Comparison of ENCODE assay signal across 1 fruit fly cellular context in the genomic region with DNA sequence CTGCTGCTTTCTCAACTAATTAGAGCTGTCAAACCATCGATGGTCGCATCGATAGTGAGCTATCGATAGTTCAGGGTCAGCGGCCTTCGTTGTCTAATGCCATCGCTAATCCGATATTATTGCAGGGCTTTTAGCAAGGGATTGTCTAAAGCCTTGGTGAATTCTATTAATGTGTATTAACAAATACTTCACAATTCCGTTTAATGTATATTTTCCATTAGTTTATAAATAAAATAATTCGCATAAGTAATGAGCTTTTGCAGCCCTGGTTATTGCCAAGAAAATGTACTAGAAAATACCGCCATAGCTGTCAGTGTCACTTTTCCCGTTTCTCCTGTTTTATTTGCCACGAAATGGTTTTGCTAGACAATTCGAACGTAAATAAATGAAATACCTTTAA.
TF ChIP-seq lines count a peak whose summit lies in the region.

EloB (minus strand) TSS at position 35 of the 400 bp plus-strand sequence.
Srp14 (plus strand) TSS at position 300 of the 400 bp plus-strand sequence.

TF ChIP-seq in whole organism, embryonic, 481 proteins besides CTCF, POLR2A, EP300 and RAD21 (continued from another document and continues in another):
- TF ChIP-seq pita (GFP tag; optimal IDR thresholded peaks at IDR 0.05; lab: Kevin White, UChicago) (no peak), CG9817 (tag; optimal IDR thresholded peaks at IDR 0.05; lab: Kevin White, UChicago) (peak; percentile 86), CG2120 (GFP tag; optimal IDR thresholded peaks at IDR 0.05; lab: Kevin White, UChicago) (peak; percentile 92), shn (GFP tag; optimal IDR thresholded peaks at IDR 0.05; lab: Kevin White, UChicago) (peak; percentile 70), CG5180 (GFP tag; optimal IDR thresholded peaks at IDR 0.05; lab: Kevin White, UChicago) (no peak), Bgb (GFP tag; IDR thresholded peaks at IDR 0.05; lab: Robert Waterston, UW; ENCODE audit: partially characterized antibody) (peak; percentile 97), gsb-n (tag; optimal IDR thresholded peaks at IDR 0.05; lab: Kevin White, UChicago) (no peak), CG15696 (tag; optimal IDR thresholded peaks at IDR 0.05; lab: Kevin White, UChicago) (peak; percentile 87), Dll (GFP tag; IDR thresholded peaks at IDR 0.05; lab: Robert Waterston, UW; ENCODE audit: partially characterized antibody) (peak; percentile 99), CG10147 (GFP tag; optimal IDR thresholded peaks at IDR 0.05; lab: Kevin White, UChicago) (peak; percentile 84), Ptx1 (GFP tag; IDR thresholded peaks at IDR 0.05; lab: Robert Waterston, UW) (peak; percentile 80), CG30020 (tag; optimal IDR thresholded peaks at IDR 0.05; lab: Kevin White, UChicago) (peak; percentile 75), Antp (GFP tag; optimal IDR thresholded peaks at IDR 0.05; lab: Kevin White, UChicago) (peak; percentile 83), jing (GFP tag; optimal IDR thresholded peaks at IDR 0.05; lab: Kevin White, UChicago) (no peak), inv (GFP tag; IDR thresholded peaks at IDR 0.05; lab: Robert Waterston, UW; ENCODE audit: partially characterized antibody) (peak; percentile 97), Six4 (GFP tag; optimal IDR thresholded peaks at IDR 0.05; lab: Kevin White, UChicago) (peak; percentile 61), disco-r (GFP tag; optimal IDR thresholded peaks at IDR 0.05; lab: Kevin White, UChicago) (peak; percentile 17), CG5245 (GFP tag; optimal IDR thresholded peaks at IDR 0.05; lab: Kevin White, UChicago) (peak; percentile 65), danr (GFP tag; IDR thresholded peaks at IDR 0.05; lab: Robert Waterston, UW) (peak; percentile 55), CG30403 (GFP tag; optimal IDR thresholded peaks at IDR 0.05; lab: Kevin White, UChicago) (peak; percentile 90), gce (GFP tag; IDR thresholded peaks at IDR 0.05; lab: Robert Waterston, UW) (no peak), ERR (GFP tag; optimal IDR thresholded peaks at IDR 0.05; lab: Kevin White, UChicago) (peak; percentile 68), CG12391 (tag; optimal IDR thresholded peaks at IDR 0.05; lab: Kevin White, UChicago) (peak; percentile 92), CG10267 (tag; optimal IDR thresholded peaks at IDR 0.05; lab: Kevin White, UChicago) (peak; percentile 83), MBD-R2 (GFP tag; IDR thresholded peaks at IDR 0.05; lab: Robert Waterston, UW) (peak; percentile 90), B-H2 (GFP tag; optimal IDR thresholded peaks at IDR 0.05; lab: Kevin White, UChicago) (peak; percentile 90), Poxn (GFP tag; IDR thresholded peaks at IDR 0.05; lab: Robert Waterston, UW) (no peak), bigmax (GFP tag; optimal IDR thresholded peaks at IDR 0.05; lab: Kevin White, UChicago) (peak; percentile 2), CG3995 (GFP tag; optimal IDR thresholded peaks at IDR 0.05; lab: Kevin White, UChicago) (peak; percentile 32), Dip3 (GFP tag; optimal IDR thresholded peaks at IDR 0.05; lab: Kevin White, UChicago) (peak; percentile 78), NK7.1 (GFP tag; optimal IDR thresholded peaks at IDR 0.05; lab: Kevin White, UChicago) (peak; percentile 24), br (optimal IDR thresholded peaks at IDR 0.05; lab: Kevin White, UChicago) (no peak), HHEX (GFP tag; optimal IDR thresholded peaks at IDR 0.05; lab: Kevin White, UChicago) (peak; percentile 42), Rfx (GFP tag; IDR thresholded peaks at IDR 0.05; lab: Robert Waterston, UW) (peak; percentile 92), klu (GFP tag; IDR thresholded peaks at IDR 0.05; lab: Robert Waterston, UW) (peak; percentile 58; the same call in 1 of the 2 replicates), Scr (GFP tag; IDR thresholded peaks at IDR 0.05; lab: Robert Waterston, UW; ENCODE audit: partially characterized antibody) (peak; percentile 98), E2f2 (GFP tag; IDR thresholded peaks at IDR 0.05; lab: Robert Waterston, UW) (peak; percentile 70), CG12769 (tag; optimal IDR thresholded peaks at IDR 0.05; lab: Kevin White, UChicago) (peak; percentile 87), zen2 (GFP tag; IDR thresholded peaks at IDR 0.05; lab: Robert Waterston, UW; ENCODE audit: partially characterized antibody) (peak; percentile 96), CG34422 (GFP tag; IDR thresholded peaks at IDR 0.05; lab: Robert Waterston, UW) (peak; percentile 86), Atf-2 (GFP tag; optimal IDR thresholded peaks at IDR 0.05; lab: Kevin White, UChicago) (peak; percentile 47), CG10565 (GFP tag; optimal IDR thresholded peaks at IDR 0.05; lab: Kevin White, UChicago) (no peak), CG13775 (GFP tag; optimal IDR thresholded peaks at IDR 0.05; lab: Kevin White, UChicago) (peak; percentile 87), amos (GFP tag; IDR thresholded peaks at IDR 0.05; lab: Robert Waterston, UW; ENCODE audit: partially characterized antibody) (peak; percentile 97), CG4282 (GFP tag; optimal IDR thresholded peaks at IDR 0.05; lab: Kevin White, UChicago) (peak; percentile 39), Ssrp (tag; optimal IDR thresholded peaks at IDR 0.05; lab: Kevin White, UChicago) (peak; percentile 73), NfI (GFP tag; optimal IDR thresholded peaks at IDR 0.05; lab: Kevin White, UChicago) (peak; percentile 77), nmo (GFP tag; optimal IDR thresholded peaks at IDR 0.05; lab: Kevin White, UChicago) (peak; percentile 89), Ets97D (GFP tag; optimal IDR thresholded peaks at IDR 0.05; lab: Kevin White, UChicago) (peak; percentile 91), ems (GFP tag; optimal IDR thresholded peaks at IDR 0.05; lab: Kevin White, UChicago) (peak; percentile 82), Usf (GFP tag; optimal IDR thresholded peaks at IDR 0.05; lab: Kevin White, UChicago) (peak; percentile 19), CG3726 (GFP tag; IDR thresholded peaks at IDR 0.05; lab: Robert Waterston, UW) (0 out of 3 replicates have a peak, but pooled peaks have one; percentile 13), grau (tag; optimal IDR thresholded peaks at IDR 0.05; lab: Kevin White, UChicago) (peak; percentile 84), CG8765 (GFP tag; IDR thresholded peaks at IDR 0.05; lab: Robert Waterston, UW) (peak; percentile 69), cad (GFP tag; optimal IDR thresholded peaks at IDR 0.05; lab: Kevin White, UChicago) (no peak), Med (GFP tag; lab: Kevin White, UChicago) (peak; percentile 98), lilli (GFP tag; optimal IDR thresholded peaks at IDR 0.05; lab: Kevin White, UChicago) (peak; percentile 94), bowl (GFP tag; IDR thresholded peaks at IDR 0.05; lab: Robert Waterston, UW) (peak; percentile 18; the same call in 1 of the 2 replicates), en (GFP tag; optimal IDR thresholded peaks at IDR 0.05; lab: Kevin White, UChicago) (peak; percentile 31), CG9797 (GFP tag; optimal IDR thresholded peaks at IDR 0.05; lab: Kevin White, UChicago) (peak; percentile 80), CG33557 (GFP tag; optimal IDR thresholded peaks at IDR 0.05; lab: Kevin White, UChicago) (peak; percentile 68), CG6791 (GFP tag; IDR thresholded peaks at IDR 0.05; lab: Robert Waterston, UW; ENCODE audit: partially characterized antibody) (peak; percentile 96), jumu (GFP tag; optimal IDR thresholded peaks at IDR 0.05; lab: Kevin White, UChicago) (peak; percentile 66), CG15011 (GFP tag; optimal IDR thresholded peaks at IDR 0.05; lab: Kevin White, UChicago) (no peak), CG5953 (GFP tag; IDR thresholded peaks at IDR 0.05; lab: Robert Waterston, UW) (0 out of 2 replicates have a peak, but pooled peaks have one; percentile 20), seq (GFP tag; IDR thresholded peaks at IDR 0.05; lab: Robert Waterston, UW) (peak; percentile 74), CG34376 (GFP tag; optimal IDR thresholded peaks at IDR 0.05; lab: Kevin White, UChicago) (peak; percentile 75), CG2116 (GFP tag; optimal IDR thresholded peaks at IDR 0.05; lab: Kevin White, UChicago) (peak; percentile 85), HLH3B (GFP tag; IDR thresholded peaks at IDR 0.05; lab: Robert Waterston, UW) (peak; percentile 63), CG10979 (tag; optimal IDR thresholded peaks at IDR 0.05; lab: Kevin White, UChicago) (peak; percentile 67), crc (GFP tag; optimal IDR thresholded peaks at IDR 0.05; lab: Kevin White, UChicago) (no peak), yki (optimal IDR thresholded peaks at IDR 0.05; lab: Kevin White, UChicago) (no peak), caup (GFP tag; optimal IDR thresholded peaks at IDR 0.05; lab: Kevin White, UChicago; ENCODE audit: severe bottlenecking) (peak; percentile 75), onecut (GFP tag; IDR thresholded peaks at IDR 0.05; lab: Robert Waterston, UW) (peak; percentile 59), Bdp1 (GFP tag; optimal IDR thresholded peaks at IDR 0.05; lab: Kevin White, UChicago) (peak; percentile 74), CG14667 (GFP tag; IDR thresholded peaks at IDR 0.05; lab: Robert Waterston, UW) (peak; percentile 56), CG32767 (GFP tag; IDR thresholded peaks at IDR 0.05; lab: Robert Waterston, UW) (peak; percentile 70; the same call in 1 of the 2 replicates), fd3F (GFP tag; optimal IDR thresholded peaks at IDR 0.05; lab: Kevin White, UChicago) (peak; percentile 65), D19B (GFP tag; optimal IDR thresholded peaks at IDR 0.05; lab: Kevin White, UChicago) (no peak), fru (optimal IDR thresholded peaks at IDR 0.05; lab: Kevin White, UChicago) (no peak), NFAT (GFP tag; IDR thresholded peaks at IDR 0.05; lab: Robert Waterston, UW) (peak; percentile 86), CG9876 (GFP tag; optimal IDR thresholded peaks at IDR 0.05; lab: Kevin White, UChicago) (peak; percentile 49), ato (GFP tag; IDR thresholded peaks at IDR 0.05; lab: Robert Waterston, UW; ENCODE audit: partially characterized antibody) (peak; percentile 87), CG3281 (GFP tag; optimal IDR thresholded peaks at IDR 0.05; lab: Kevin White, UChicago) (peak; percentile 81), otp (GFP tag; IDR thresholded peaks at IDR 0.05; lab: Robert Waterston, UW) (peak; percentile 66; the same call in 2 of the 3 replicates), Awh (GFP tag; IDR thresholded peaks at IDR 0.05; lab: Robert Waterston, UW) (peak; percentile 43; the same call in 1 of the 2 replicates), Elba2 (GFP tag; optimal IDR thresholded peaks at IDR 0.05; lab: Kevin White, UChicago) (peak; percentile 71), Xbp1 (GFP tag; optimal IDR thresholded peaks at IDR 0.05; lab: Kevin White, UChicago) (peak; percentile 88), row (GFP tag; IDR thresholded peaks at IDR 0.05; lab: Robert Waterston, UW) (peak; percentile 91), Ravus (GFP tag; IDR thresholded peaks at IDR 0.05; lab: Robert Waterston, UW) (no peak), pfk (GFP tag; optimal IDR thresholded peaks at IDR 0.05; lab: Kevin White, UChicago) (no peak), CG8478 (optimal IDR thresholded peaks at IDR 0.05; lab: Kevin White, UChicago) (no peak), Lpt (GFP tag; optimal IDR thresholded peaks at IDR 0.05; lab: Kevin White, UChicago) (no peak), Chrac-16 (GFP tag; optimal IDR thresholded peaks at IDR 0.05; lab: Kevin White, UChicago) (peak; percentile 84), Fer2 (tag; optimal IDR thresholded peaks at IDR 0.05; lab: Kevin White, UChicago) (peak; percentile 84), kay (GFP tag; optimal IDR thresholded peaks at IDR 0.05; lab: Kevin White, UChicago) (peak; percentile 63), CG6175 (GFP tag; IDR thresholded peaks at IDR 0.05; lab: Robert Waterston, UW) (0 out of 3 replicates have a peak, but pooled peaks have one; percentile 28), ssp (GFP tag; IDR thresholded peaks at IDR 0.05; lab: Robert Waterston, UW) (peak; percentile 54), CG12104 (GFP tag; optimal IDR thresholded peaks at IDR 0.05; lab: Kevin White, UChicago) (peak; percentile 56), croc (GFP tag; conservative IDR thresholded peaks at IDR 0.05; lab: Robert Waterston, UW) (0 out of 3 replicates have a peak, but pooled peaks have one; percentile 30), dysf (GFP tag; IDR thresholded peaks at IDR 0.05; lab: Robert Waterston, UW) (peak; percentile 72; the same call in 2 of the 3 replicates), sens-2 (GFP tag; IDR thresholded peaks at IDR 0.05; lab: Robert Waterston, UW) (no peak), CG17359 (tag; optimal IDR thresholded peaks at IDR 0.05; lab: Kevin White, UChicago) (peak; percentile 74), CG13894 (tag; optimal IDR thresholded peaks at IDR 0.05; lab: Kevin White, UChicago) (no peak), CG12942 (GFP tag; optimal IDR thresholded peaks at IDR 0.05; lab: Kevin White, UChicago) (peak; percentile 78), pan (optimal IDR thresholded peaks at IDR 0.05; lab: Kevin White, UChicago) (no peak), pan (GFP tag; optimal IDR thresholded peaks at IDR 0.05 in 1 of 2, IDR thresholded peaks at IDR 0.05 in 1 of 2) (peak in 1 of 2 experiments; percentile 70), CrebB (tag; optimal IDR thresholded peaks at IDR 0.05; lab: Kevin White, UChicago) (peak; percentile 59), maf-S (GFP tag; optimal IDR thresholded peaks at IDR 0.05; lab: Kevin White, UChicago) (peak; percentile 58), CG4617 (GFP tag; optimal IDR thresholded peaks at IDR 0.05; lab: Kevin White, UChicago; ENCODE audit: borderline replicate concordance) (peak; percentile 95), CG12236 (GFP tag; optimal IDR thresholded peaks at IDR 0.05; lab: Kevin White, UChicago) (peak; percentile 52), CG16863 (GFP tag; optimal IDR thresholded peaks at IDR 0.05; lab: Kevin White, UChicago) (peak; percentile 74), CG2199 (GFP tag; IDR thresholded peaks at IDR 0.05; lab: Robert Waterston, UW) (no peak; the same call in 2 of the 3 replicates), stwl (tag; optimal IDR thresholded peaks at IDR 0.05; lab: Kevin White, UChicago) (peak; percentile 83), CG13296 (GFP tag; optimal IDR thresholded peaks at IDR 0.05; lab: Kevin White, UChicago) (peak; percentile 81), CG11398 (GFP tag; optimal IDR thresholded peaks at IDR 0.05; lab: Kevin White, UChicago) (peak; percentile 70), CG15479 (GFP tag; optimal IDR thresholded peaks at IDR 0.05; lab: Kevin White, UChicago) (peak; percentile 2), unc-4 (GFP tag; IDR thresholded peaks at IDR 0.05; lab: Robert Waterston, UW; ENCODE audit: partially characterized antibody) (peak; percentile 98), Nf-YC (tag; optimal IDR thresholded peaks at IDR 0.05; lab: Kevin White, UChicago) (peak; percentile 80), dm (GFP tag; optimal IDR thresholded peaks at IDR 0.05; lab: Kevin White, UChicago) (peak; percentile 62), ftz-f1 (GFP tag; optimal IDR thresholded peaks at IDR 0.05; lab: Kevin White, UChicago) (peak; percentile 100), Meics (GFP tag; optimal IDR thresholded peaks at IDR 0.05; lab: Kevin White, UChicago) (peak; percentile 81), phol (tag; optimal IDR thresholded peaks at IDR 0.05; lab: Kevin White, UChicago) (peak; percentile 88)
